Fruit fly (Drosophila melanogaster): ENCODE results near the gene CheA87a.
A peak's percentile ranks its signal among the peaks of the same experiment; 100 is the strongest.

The CheA87a gene

dm6 chr3R:13401722-13402296, 32.4 kb downstream of the CheA87a start, which contains the start of gene GILT1 (continued):
- TF ChIP-seq CG6854 (GFP tag; optimal IDR thresholded peaks at IDR 0.05) (peak; percentile 44), CG10669 (GFP tag; optimal IDR thresholded peaks at IDR 0.05) (no peak), CG10631 (GFP tag; optimal IDR thresholded peaks at IDR 0.05) (no peak), Lpt (GFP tag; optimal IDR thresholded peaks at IDR 0.05) (no peak), Sox102F (GFP tag; optimal IDR thresholded peaks at IDR 0.05) (no peak), ss (GFP tag; optimal IDR thresholded peaks at IDR 0.05) (no peak), CG8119 (GFP tag; IDR thresholded peaks at IDR 0.05) (no peak), Blimp-1 (GFP tag; optimal IDR thresholded peaks at IDR 0.05) (no peak), achi (GFP tag; optimal IDR thresholded peaks at IDR 0.05) (no peak), OdsH (GFP tag; optimal IDR thresholded peaks at IDR 0.05) (no peak), svp (GFP tag) (no peak), CG11762 (GFP tag; optimal IDR thresholded peaks at IDR 0.05; ENCODE audit: insufficient read depth) (no peak), CG9139 (GFP tag; optimal IDR thresholded peaks at IDR 0.05) (no peak), fkh (GFP tag; optimal IDR thresholded peaks at IDR 0.05) (peak; percentile 11)

- TF ChIP-seq Hr39 (GFP tag; optimal IDR thresholded peaks at IDR 0.05) = peak; percentile 13
- peak; percentile 98 for TF ChIP-seq fkh (GFP tag; optimal IDR thresholded peaks at IDR 0.05)
- TF ChIP-seq CG3032 (tag; optimal IDR thresholded peaks at IDR 0.05) = peak; percentile 24
- peak; percentile 3 for TF ChIP-seq lz (GFP tag; optimal IDR thresholded peaks at IDR 0.05)
- TF ChIP-seq CG3919 (GFP tag; optimal IDR thresholded peaks at IDR 0.05) = no peak
Observed at dm6 chr3R:13403032-13403459, 33.6 kb downstream of the CheA87a start, which contains the start of gene Dpm3. TSS of gene Dpm3 (minus strand) at chr3R:13403051.

dm6 chr3R:13404841-13405441, 35.5 kb downstream of the CheA87a start, which contains the start of gene yellow-e3:
TSS of gene yellow-e3 (minus strand) at chr3R:13404870.
- no peak for TF ChIP-seq CG11902 (GFP tag; optimal IDR thresholded peaks at IDR 0.05)
- no peak for TF ChIP-seq CG3919 (GFP tag; optimal IDR thresholded peaks at IDR 0.05)
- TF ChIP-seq lz (GFP tag; optimal IDR thresholded peaks at IDR 0.05) = no peak
- TF ChIP-seq CG31627 (GFP tag; optimal IDR thresholded peaks at IDR 0.05) = no peak
- no peak for TF ChIP-seq Eip78C (GFP tag)
- TF ChIP-seq acj6 (GFP tag; optimal IDR thresholded peaks at IDR 0.05) = no peak
- no peak for TF ChIP-seq CG6808 (GFP tag; optimal IDR thresholded peaks at IDR 0.05)
- no peak for TF ChIP-seq CG32006 (GFP tag; optimal IDR thresholded peaks at IDR 0.05)
- no peak for TF ChIP-seq Sox14 (GFP tag; optimal IDR thresholded peaks at IDR 0.05)
- no peak for TF ChIP-seq Hr38 (GFP tag; optimal IDR thresholded peaks at IDR 0.05)
- TF ChIP-seq Met (GFP tag; optimal IDR thresholded peaks at IDR 0.05) = no peak
- no peak for TF ChIP-seq pdm3 (GFP tag; optimal IDR thresholded peaks at IDR 0.05)
- no peak for TF ChIP-seq CG8119 (GFP tag; IDR thresholded peaks at IDR 0.05)
- TF ChIP-seq CG7368 (GFP tag; optimal IDR thresholded peaks at IDR 0.05) = no peak
- no peak for TF ChIP-seq CG10669 (GFP tag; optimal IDR thresholded peaks at IDR 0.05)
- no peak for TF ChIP-seq CG8319 (GFP tag; optimal IDR thresholded peaks at IDR 0.05)
- no peak for TF ChIP-seq Hr39 (GFP tag; optimal IDR thresholded peaks at IDR 0.05)
- TF ChIP-seq eg (GFP tag; IDR thresholded peaks at IDR 0.05) = no peak

- TF ChIP-seq CG1621 (tag; optimal IDR thresholded peaks at IDR 0.05) = no peak
- TF ChIP-seq dac (GFP tag; optimal IDR thresholded peaks at IDR 0.05) = no peak
- peak; percentile 23 for TF ChIP-seq dsx (GFP tag; optimal IDR thresholded peaks at IDR 0.05; ENCODE audit: poor library complexity, severe bottlenecking)
- peak; percentile 55 for TF ChIP-seq svp (GFP tag)
- no peak for TF ChIP-seq Ets96B (tag; optimal IDR thresholded peaks at IDR 0.05)
- no peak for TF ChIP-seq Hr39 (GFP tag; optimal IDR thresholded peaks at IDR 0.05)
- peak; percentile 1 for TF ChIP-seq Eip78C (GFP tag)
Observed at dm6 chr3R:13406898-13407297, 37.5 kb downstream of the CheA87a start, which contains the start of gene yellow-e2. TSS of gene yellow-e2 (minus strand) at chr3R:13406998.
